Worm (Caenorhabditis elegans) whole organism, L4 larva: Measurements from ENCODE around the gene T21C9.11.

Experiments used
- F49E8.2 ChIP-seq: sonication (generic microtip); optimal IDR thresholded peaks from 2 replicates; lab custom pipeline; 2016; ENCODE audit warnings: missing compliant biosample characterization, mild to moderate bottlenecking, missing genetic modification characterization, borderline replicate concordance
- Y75B8A.6 ChIP-seq: fragments of 200-800 bp; sonication (Bioruptor generic); IDR thresholded peaks from 2 replicates; pipeline ENCODE4 v1.3.6; 2022; ENCODE audit warnings: missing genetic modification reagents, missing genetic modification characterization, missing compliant biosample characterization
- ZK546.5 ChIP-seq, 2 experiments: sonication (generic microtip); optimal IDR thresholded peaks; 2 replicates each; lab custom pipeline; 2017; ENCODE audit warnings: missing biosample characterization in 2 of 2, missing genetic modification characterization in 2 of 2
- ama-1 ChIP-seq: fragments of 150-350 bp; optimal IDR thresholded peaks from 2 replicates; lab custom pipeline; 2014; ENCODE audit warnings: inconsistent platforms, mixed read lengths
- ceh-28 ChIP-seq: fragments of 150-350 bp; optimal IDR thresholded peaks from 2 replicates; lab custom pipeline; 2014; ENCODE audit warnings: missing biosample characterization, missing genetic modification reagents, missing genetic modification characterization
- ceh-82 ChIP-seq: sonication (generic microtip); optimal IDR thresholded peaks from 2 replicates; lab custom pipeline; 2017; ENCODE audit warnings: missing biosample characterization, missing genetic modification characterization
- ctbp-1 ChIP-seq: fragments of 200-800 bp; sonication (Bioruptor generic); IDR thresholded peaks from 2 replicates; pipeline ENCODE4 v1.3.6; 2022; ENCODE audit warnings: missing genetic modification reagents, missing genetic modification characterization, missing compliant biosample characterization
- daf-8 ChIP-seq: fragments of 200-800 bp; sonication (Bioruptor generic); IDR thresholded peaks from 2 replicates; pipeline ENCODE4 v1.3.6; 2022; ENCODE audit warnings: missing genetic modification characterization, missing compliant biosample characterization
- dmd-6 ChIP-seq: fragments of 200-800 bp; sonication (Bioruptor generic); IDR thresholded peaks from 2 replicates; pipeline ENCODE4 v1.3.6; 2022; ENCODE audit warnings: missing genetic modification reagents, missing genetic modification characterization, missing compliant biosample characterization
- dmd-8 ChIP-seq: fragments of 200-800 bp; sonication (Bioruptor generic); IDR thresholded peaks from 2 replicates; pipeline ENCODE4 v1.3.6; 2022; ENCODE audit warnings: missing genetic modification characterization, missing compliant biosample characterization
- dve-1 ChIP-seq: sonication (generic microtip); optimal IDR thresholded peaks from 2 replicates; lab custom pipeline; 2017; ENCODE audit warnings: antibody characterized with exemption, mild to moderate bottlenecking, missing genetic modification characterization, missing compliant biosample characterization; ENCODE audit not compliant: insufficient read depth
- fkh-10 ChIP-seq: fragments of 150-350 bp; optimal IDR thresholded peaks from 2 replicates; lab custom pipeline; 2014; ENCODE audit warnings: missing biosample characterization, missing genetic modification reagents, missing genetic modification characterization
- gei-8 ChIP-seq: fragments of 200-800 bp; sonication (Bioruptor generic); optimal IDR thresholded peaks from 2 replicates; lab custom pipeline; 2018; ENCODE audit warnings: mild to moderate bottlenecking, missing genetic modification characterization, missing compliant biosample characterization
- lim-7 ChIP-seq: fragments of 200-800 bp; sonication (Bioruptor generic); IDR thresholded peaks from 2 replicates; pipeline ENCODE4 v1.3.6; 2022; ENCODE audit warnings: missing genetic modification characterization, missing compliant biosample characterization
- lin-1 ChIP-seq: fragments of 200-800 bp; sonication (Bioruptor generic); IDR thresholded peaks from 2 replicates; pipeline ENCODE4 v1.3.6; 2022; ENCODE audit warnings: missing genetic modification reagents, missing genetic modification characterization, missing compliant biosample characterization
- madf-9 ChIP-seq: fragments of 200-800 bp; sonication (Bioruptor generic); conservative IDR thresholded peaks from 2 replicates; pipeline ENCODE4 v1.3.6; 2022; ENCODE audit warnings: missing genetic modification reagents, missing genetic modification characterization, missing compliant biosample characterization
- mdt-29 ChIP-seq: fragments of 200-800 bp; sonication (Bioruptor generic); IDR thresholded peaks from 2 replicates; pipeline ENCODE4 v1.3.6; 2022; ENCODE audit warnings: missing genetic modification reagents, missing genetic modification characterization, missing compliant biosample characterization
- mep-1 ChIP-seq: fragments of 150-350 bp; sonication (generic microtip); optimal IDR thresholded peaks from 3 replicates; lab custom pipeline; 2014; ENCODE audit warnings: missing biosample characterization, missing genetic modification characterization
- mxl-2 ChIP-seq: fragments of 200-800 bp; sonication (Bioruptor generic); conservative IDR thresholded peaks from 2 replicates; pipeline ENCODE4 v1.3.6; 2022; ENCODE audit warnings: missing genetic modification reagents, missing genetic modification characterization, missing compliant biosample characterization
- mxl-3 ChIP-seq: fragments of 200-800 bp; sonication (Bioruptor generic); optimal IDR thresholded peaks from 2 replicates; lab custom pipeline; 2018; ENCODE audit warnings: mild to moderate bottlenecking, missing genetic modification characterization, missing compliant biosample characterization
- nhr-11 ChIP-seq: fragments of 150-350 bp; optimal IDR thresholded peaks from 2 replicates; lab custom pipeline; 2014; ENCODE audit warnings: missing biosample characterization, missing genetic modification characterization
- nhr-111 ChIP-seq: fragments of 200-800 bp; sonication (Bioruptor generic); optimal IDR thresholded peaks from 2 replicates; lab custom pipeline; 2018; ENCODE audit warnings: mild to moderate bottlenecking, missing genetic modification characterization, missing compliant biosample characterization
- nhr-28 ChIP-seq: fragments of 150-350 bp; optimal IDR thresholded peaks from 2 replicates; lab custom pipeline; 2014; ENCODE audit warnings: missing biosample characterization, missing genetic modification characterization
- nhr-76 ChIP-seq: fragments of 150-350 bp; optimal IDR thresholded peaks from 2 replicates; lab custom pipeline; 2014; ENCODE audit warnings: missing biosample characterization, missing genetic modification characterization
- nhr-77 ChIP-seq: fragments of 150-350 bp; optimal IDR thresholded peaks from 2 replicates; lab custom pipeline; 2014; ENCODE audit warnings: missing biosample characterization, missing genetic modification characterization
- pqm-1 ChIP-seq: sonication (generic microtip); optimal IDR thresholded peaks from 2 replicates; lab custom pipeline; 2017; ENCODE audit warnings: missing biosample characterization, missing genetic modification characterization
- set-16 ChIP-seq: fragments of 200-800 bp; sonication (Bioruptor generic); IDR thresholded peaks from 2 replicates; pipeline ENCODE4 v1.3.6; 2022; ENCODE audit warnings: missing genetic modification reagents, missing genetic modification characterization, missing compliant biosample characterization
- spr-1 ChIP-seq: sonication (generic microtip); optimal IDR thresholded peaks from 2 replicates; lab custom pipeline; 2016; ENCODE audit warnings: mild to moderate bottlenecking, missing genetic modification characterization, missing compliant biosample characterization
- tag-97 ChIP-seq: fragments of 200-800 bp; sonication (Bioruptor generic); IDR thresholded peaks from 2 replicates; pipeline ENCODE4 v1.3.6; 2022; ENCODE audit warnings: missing genetic modification characterization, missing compliant biosample characterization
- unc-62 ChIP-seq, 3 experiments: fragments of 150-350 bp in 1 of 3; sonication (generic microtip); optimal IDR thresholded peaks in 2 of 3; peaks in 1 of 3; 1 replicate in 1 of 3; 2 replicates in 2 of 3; lab custom pipeline; 2014 to 2017; ENCODE audit warnings: missing biosample characterization in 3 of 3, missing genetic modification characterization in 3 of 3, missing genetic modification reagents in 3 of 3, missing genotype in 1 of 3
- vab-7 ChIP-seq: fragments of 200-800 bp; sonication (Bioruptor generic); IDR thresholded peaks from 2 replicates; pipeline ENCODE4 v1.3.6; 2022; ENCODE audit warnings: missing genetic modification reagents, missing genetic modification characterization, missing compliant biosample characterization
- zfp-3 ChIP-seq: fragments of 200-800 bp; sonication (Bioruptor generic); conservative IDR thresholded peaks from 2 replicates; pipeline ENCODE4 v1.3.6; 2022; ENCODE audit warnings: missing genetic modification reagents, missing genetic modification characterization, missing compliant biosample characterization
- ztf-11 ChIP-seq: fragments of 150-350 bp; optimal IDR thresholded peaks from 2 replicates; lab custom pipeline; 2014; ENCODE audit warnings: missing biosample characterization, missing genetic modification characterization
- ztf-7 ChIP-seq: fragments of 150-350 bp; optimal IDR thresholded peaks from 2 replicates; lab custom pipeline; 2014; ENCODE audit warnings: missing biosample characterization, missing genetic modification characterization

The T21C9.11 gene

ce11 chrV:10562817-10563216, 31.9 kb downstream of the T21C9.11 start:
- TF ChIP-seq zfp-3 (GFP tag; lab: Robert Waterston, UW) (no peak), mdt-29 (GFP tag; lab: Robert Waterston, UW) (no peak), ctbp-1 (GFP tag; lab: Robert Waterston, UW) (no peak), vab-7 (no peak), dmd-6 (GFP tag; lab: Robert Waterston, UW) (peak; percentile 82), dve-1 (tag; lab: Kevin White, UChicago) (peak; percentile 18), ZK546.5 (tag; optimal IDR thresholded peaks at IDR 0.05; lab: Kevin White, UChicago) (no peak), ama-1 (lab: Kevin White, UChicago) (no peak)
- TF ChIP-seq, all 104 proteins: peak for 2

ce11 chrV:10561632-10562031, 33.1 kb downstream of the T21C9.11 start:
- TF ChIP-seq set-16 (GFP tag; lab: Robert Waterston, UW) = peak; percentile 84; the same call in 1 of the 2 replicates
- TF ChIP-seq ceh-82 (tag; lab: Kevin White, UChicago) = no peak
- TF ChIP-seq nhr-77 = no peak
- TF ChIP-seq tag-97 = no peak
- no peak for TF ChIP-seq lin-1 (GFP tag; lab: Robert Waterston, UW)
- TF ChIP-seq ztf-7 (tag; lab: Kevin White, UChicago) = no peak
- no peak for TF ChIP-seq Y75B8A.6 (GFP tag; lab: Robert Waterston, UW)
- peak in 1 of 2 experiments; percentile 73 for TF ChIP-seq unc-62 (GFP tag; optimal IDR thresholded peaks at IDR 0.05 in 1 of 2; lab: Kevin White, UChicago)
- no peak for TF ChIP-seq unc-62 (tag; optimal IDR thresholded peaks at IDR 0.05; lab: Kevin White, UChicago)
- TF ChIP-seq fkh-10 (GFP tag; lab: Kevin White, UChicago) = no peak
- no peak for TF ChIP-seq nhr-11 (tag; lab: Kevin White, UChicago)
- TF ChIP-seq, all 104 proteins: peak for 2

DNA sequence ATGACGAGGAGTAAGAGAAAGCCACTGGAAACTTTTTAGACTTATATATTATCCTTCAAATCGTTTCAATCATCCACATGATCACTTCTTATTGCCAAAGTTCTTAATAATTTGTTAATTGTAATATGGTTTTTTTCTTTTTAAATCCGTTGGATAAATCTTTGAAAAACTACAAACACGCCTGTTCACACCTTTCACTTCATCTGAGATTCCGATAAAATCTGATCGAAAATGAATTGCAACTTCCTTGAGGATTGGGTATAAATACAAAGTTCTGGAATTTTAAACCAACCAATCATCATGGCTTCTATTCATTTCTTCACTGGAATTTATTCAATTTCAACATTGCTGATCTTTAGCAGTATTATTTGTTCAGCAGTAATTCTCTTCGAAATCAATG, 34.1 kb downstream of the T21C9.11 start, which contains the start of gene col-152:
Gene col-152 (plus strand): TSS at position 301 of the 400 bp plus-strand sequence.
- no peak for TF ChIP-seq daf-8 (GFP tag; lab: Robert Waterston, UW)
- no peak for TF ChIP-seq mxl-3 (GFP tag; lab: Kevin White, UChicago)
- no peak for TF ChIP-seq gei-8 (GFP tag; lab: Kevin White, UChicago)
- no peak for TF ChIP-seq mep-1 (tag; lab: Kevin White, UChicago)
- TF ChIP-seq F49E8.2 (tag; lab: Kevin White, UChicago) = no peak
- no peak for TF ChIP-seq pqm-1 (tag; lab: Kevin White, UChicago)
- no peak for TF ChIP-seq nhr-76 (tag; lab: Kevin White, UChicago)
- TF ChIP-seq dmd-8 (GFP tag; lab: Robert Waterston, UW) = no peak
- TF ChIP-seq mxl-2 (GFP tag; lab: Robert Waterston, UW) = no peak
- TF ChIP-seq lim-7 = no peak
- no peak for TF ChIP-seq madf-9 (GFP tag; lab: Robert Waterston, UW)
- TF ChIP-seq ceh-28 (tag; lab: Kevin White, UChicago) = no peak
- no peak for TF ChIP-seq unc-62 (GFP tag; optimal IDR thresholded peaks at IDR 0.05 in 1 of 2; lab: Kevin White, UChicago)
- TF ChIP-seq unc-62 (tag; optimal IDR thresholded peaks at IDR 0.05; lab: Kevin White, UChicago) = no peak
- no peak for TF ChIP-seq vab-7
- TF ChIP-seq nhr-111 = no peak
- TF ChIP-seq spr-1 = no peak

DNA sequence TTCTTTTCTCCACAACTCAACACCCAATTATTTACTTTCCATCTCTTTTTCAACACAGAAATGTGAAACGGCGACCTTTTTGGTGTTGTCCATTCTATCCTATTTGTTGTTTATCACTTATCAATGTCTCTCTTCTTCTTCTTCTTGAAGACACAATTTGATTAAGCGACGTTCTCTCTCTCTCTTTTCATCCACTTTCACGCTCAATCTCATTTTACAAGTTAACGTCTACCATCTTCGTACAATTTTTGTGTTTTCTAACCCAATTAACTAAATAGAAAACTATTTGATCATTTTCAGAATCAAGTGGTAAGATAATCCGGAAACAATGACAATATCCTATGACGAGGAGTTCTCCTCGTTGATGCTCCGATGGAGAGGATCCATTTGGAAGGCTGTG, 37.0 kb downstream of the T21C9.11 start, which contains the start of gene best-14:
Gene best-14 (plus strand): TSS at position 301 of the 400 bp plus-strand sequence.
- TF ChIP-seq unc-62 (GFP tag; optimal IDR thresholded peaks at IDR 0.05 in 1 of 2; lab: Kevin White, UChicago) (peak in 1 of 2 experiments; percentile 34), unc-62 (tag; optimal IDR thresholded peaks at IDR 0.05; lab: Kevin White, UChicago) (no peak), ceh-28 (tag; lab: Kevin White, UChicago) (no peak)

ce11 chrV:10557094-10557493, 37.6 kb downstream of the T21C9.11 start:
- TF ChIP-seq ztf-11 (tag; lab: Kevin White, UChicago) (no peak), nhr-28 (peak; percentile 49)
